Worm (Caenorhabditis elegans) whole organism, L1 larva: ENCODE data around the gene fbxb-98.
"Not testable (repeated sequence)": the region's sequence is repeated elsewhere in the genome, so short reads cannot be mapped to it uniquely, and the experiment has no call there.

Experiments used
- pax-3 ChIP-seq: fragments of 200-800 bp; sonication (Bioruptor generic); optimal IDR thresholded peaks from 2 replicates; lab custom pipeline; 2018; ENCODE audit warnings: mild to moderate bottlenecking, missing genetic modification characterization, moderate library complexity, missing compliant biosample characterization
- tbx-2 ChIP-seq: sonication (generic microtip); optimal IDR thresholded peaks from 2 replicates; lab custom pipeline; 2016; ENCODE audit warnings: missing genetic modification characterization, missing compliant biosample characterization

DNA sequence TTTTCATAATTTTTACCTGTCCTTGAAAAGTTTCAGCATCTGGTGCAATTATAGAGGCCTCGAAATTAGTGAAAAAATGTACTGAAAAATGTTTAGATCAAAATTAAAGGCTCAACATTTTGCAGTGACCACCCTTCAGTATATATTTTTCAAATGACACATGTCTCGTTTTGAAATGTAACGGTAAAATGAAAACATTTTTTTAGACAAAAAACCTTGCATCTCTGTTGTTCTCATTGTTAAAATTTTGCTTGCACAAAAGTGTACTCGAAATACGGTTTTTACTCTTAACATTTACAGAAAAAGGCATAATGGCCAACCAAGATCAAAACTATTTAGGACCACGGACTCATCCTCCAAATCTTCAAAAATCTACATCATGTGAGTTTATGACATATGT lies 38.1 kb upstream of the fbxb-98 start, which contains the start of gene math-41:
- TF ChIP-seq tbx-2, pax-3 (tag; lab: Kevin White, UChicago): not testable (repeated sequence)
